Fruit fly (Drosophila melanogaster) Kc167 (cell line): Measurements from ENCODE around the gene Glut1.

Experiments
- Sin3A ChIP-seq: fragments of >200 bp; optimal IDR thresholded peaks from 2 replicates; lab custom pipeline; 2018; ENCODE audit warnings: missing external identifiers
- insv ChIP-seq: fragments of >200 bp; optimal IDR thresholded peaks from 3 replicates; lab custom pipeline; 2018; ENCODE audit warnings: missing external identifiers
- psq ChIP-seq: fragments of >200 bp; optimal IDR thresholded peaks from 2 replicates; lab custom pipeline; 2017; ENCODE audit warnings: missing external identifiers
- ttk ChIP-seq: sonication (Bioruptor generic); optimal IDR thresholded peaks from 2 replicates; lab custom pipeline; 2017; ENCODE audit warnings: missing external identifiers

DNA sequence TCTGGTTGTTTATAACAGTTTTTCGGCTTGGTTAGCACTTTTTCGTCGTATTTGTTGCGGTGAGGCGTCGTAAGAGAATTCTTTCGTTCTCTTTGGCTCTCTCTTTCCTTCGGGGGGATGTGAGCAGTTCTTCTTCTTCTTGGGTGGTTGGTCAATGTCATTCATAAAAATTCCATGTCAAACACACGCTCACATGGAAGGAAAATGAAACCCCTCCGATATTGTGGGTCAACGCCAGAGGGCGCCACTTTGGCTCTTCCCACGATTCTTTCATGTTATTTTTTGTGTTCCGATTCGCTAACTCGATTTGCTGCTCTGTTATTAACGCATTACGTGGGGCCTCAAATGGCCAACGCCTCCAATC is 31.0 kb upstream of the Glut1 start:
- TF ChIP-seq psq (no peak), insv (lab: Kevin White, UChicago) (no peak), ttk (lab: Kevin White, UChicago) (no peak), Sin3A (lab: Kevin White, UChicago) (no peak)
